Worm (Caenorhabditis elegans) whole organism, late embryonic: Measurements from ENCODE around the gene K10B2.4.

Experiments
- dve-1 ChIP-seq: sonication (generic microtip); optimal IDR thresholded peaks from 2 replicates; lab custom pipeline; 2017; ENCODE audit warnings: antibody characterized with exemption, mild to moderate bottlenecking, missing genetic modification characterization, missing compliant biosample characterization
- elt-2 ChIP-seq: sonication (generic microtip); optimal IDR thresholded peaks from 2 replicates; lab custom pipeline; 2016; ENCODE audit warnings: missing genetic modification reagents, missing genetic modification characterization, missing compliant biosample characterization

DNA sequence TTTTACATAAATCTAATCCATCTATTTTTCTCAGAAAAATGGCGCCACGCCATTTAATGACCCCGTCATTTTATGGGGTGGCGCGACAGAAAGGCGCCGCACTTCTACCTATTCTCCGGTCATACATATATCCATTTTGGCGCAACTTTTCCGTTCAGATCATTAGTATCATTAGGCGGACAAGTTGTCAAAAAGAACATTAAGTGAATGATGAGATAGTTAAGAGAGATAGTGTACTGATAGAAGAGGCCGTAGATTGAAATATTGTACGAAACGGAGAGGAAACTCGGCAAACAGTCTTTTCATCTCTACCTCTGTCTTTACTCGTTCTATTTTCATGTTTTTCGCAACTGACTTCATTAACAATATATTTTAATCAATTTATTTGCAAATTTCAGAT, 36.7 kb downstream of the K10B2.4 start, which contains the start of gene sma-6:
- TF ChIP-seq elt-2 (tag; lab: Kevin White, UChicago) (no peak), dve-1 (tag; lab: Kevin White, UChicago) (no peak)
